Fruit fly (Drosophila melanogaster) whole organism, prepupa: ENCODE data around the gene HDAC4.
A peak's percentile ranks its signal among the peaks of the same experiment; 100 is the strongest.

ENCODE experiments used
- Blimp-1 ChIP-seq: fragments of 200-800 bp; sonication (Bioruptor generic); optimal IDR thresholded peaks from 3 replicates; lab custom pipeline; 2017; ENCODE audit warnings: missing biosample characterization, missing genetic modification characterization, mild to moderate bottlenecking, moderate library complexity, missing genetic modification reagents
- CG10669 ChIP-seq: fragments of 200-800 bp; sonication (Bioruptor generic); optimal IDR thresholded peaks from 3 replicates; lab custom pipeline; 2018; ENCODE audit warnings: missing biosample characterization, mild to moderate bottlenecking, missing genetic modification characterization, moderate library complexity
- CG11294 ChIP-seq: fragments of 200-800 bp; sonication (Bioruptor generic); IDR thresholded peaks from 2 replicates; pipeline ENCODE4 v1.3.6; 2022; ENCODE audit warnings: missing biosample characterization, missing genetic modification characterization
- CG11762 ChIP-seq: fragments of 200-800 bp; sonication (Bioruptor generic); optimal IDR thresholded peaks from 3 replicates; lab custom pipeline; 2016; ENCODE audit warnings: missing biosample characterization, missing genetic modification characterization; ENCODE audit not compliant: insufficient read depth
- CG11902 ChIP-seq: fragments of 200-800 bp; sonication (Bioruptor generic); optimal IDR thresholded peaks from 3 replicates; lab custom pipeline; 2016; ENCODE audit warnings: missing biosample characterization, missing genetic modification characterization
- CG15336 ChIP-seq: fragments of 200-800 bp; sonication (Bioruptor generic); IDR thresholded peaks from 2 replicates; pipeline ENCODE4 v1.3.6; 2022; ENCODE audit warnings: missing biosample characterization, missing genetic modification characterization
- CG1621 ChIP-seq: fragments of 200-800 bp; sonication (Bioruptor generic); optimal IDR thresholded peaks from 3 replicates; lab custom pipeline; 2018; ENCODE audit warnings: missing biosample characterization, mild to moderate bottlenecking, missing genetic modification characterization
- CG16779 ChIP-seq: fragments of 200-800 bp; sonication (Bioruptor generic); optimal IDR thresholded peaks from 3 replicates; lab custom pipeline; 2017; ENCODE audit warnings: missing biosample characterization, mild to moderate bottlenecking, missing genetic modification characterization
- CG32006 ChIP-seq: fragments of 200-800 bp; sonication (Bioruptor generic); optimal IDR thresholded peaks from 3 replicates; lab custom pipeline; 2017; ENCODE audit warnings: missing biosample characterization, mild to moderate bottlenecking, missing genetic modification characterization
- CG34406 ChIP-seq: fragments of 200-800 bp; sonication (Bioruptor generic); optimal IDR thresholded peaks from 3 replicates; lab custom pipeline; 2016; ENCODE audit warnings: missing biosample characterization, missing genetic modification characterization
- CG3919 ChIP-seq: fragments of 200-800 bp; sonication (Bioruptor generic); optimal IDR thresholded peaks from 3 replicates; lab custom pipeline; 2016; ENCODE audit warnings: missing biosample characterization, missing genetic modification characterization
- CG6163 ChIP-seq: fragments of 200-800 bp; sonication (Bioruptor generic); IDR thresholded peaks from 3 replicates; pipeline ENCODE4 v1.3.6; 2022; ENCODE audit warnings: missing biosample characterization, missing genetic modification characterization
- CG6276 ChIP-seq: fragments of 200-800 bp; sonication (Bioruptor generic); optimal IDR thresholded peaks from 2 replicates; lab custom pipeline; 2017; ENCODE audit warnings: missing biosample characterization, mild to moderate bottlenecking, missing genetic modification characterization
- CG6792 ChIP-seq: fragments of 200-800 bp; sonication (Bioruptor generic); optimal IDR thresholded peaks from 3 replicates; lab custom pipeline; 2016; ENCODE audit warnings: missing biosample characterization, missing genetic modification characterization
- CG6808 ChIP-seq: fragments of 200-800 bp; sonication (Bioruptor generic); optimal IDR thresholded peaks from 3 replicates; lab custom pipeline; 2017; ENCODE audit warnings: missing biosample characterization, missing genetic modification characterization, mild to moderate bottlenecking, moderate library complexity, missing genetic modification reagents
- CG6854 ChIP-seq: fragments of 200-800 bp; sonication (Bioruptor generic); optimal IDR thresholded peaks from 2 replicates; lab custom pipeline; 2017; ENCODE audit warnings: missing biosample characterization, mild to moderate bottlenecking, missing genetic modification characterization
- CG8119 ChIP-seq: fragments of 200-800 bp; sonication (Bioruptor generic); IDR thresholded peaks from 3 replicates; pipeline ENCODE4 v1.3.6; 2022; ENCODE audit warnings: missing biosample characterization, missing genetic modification characterization
- CG8319 ChIP-seq: fragments of 200-800 bp; sonication (Bioruptor generic); optimal IDR thresholded peaks from 3 replicates; lab custom pipeline; 2016; ENCODE audit warnings: missing biosample characterization, missing genetic modification characterization
- Eip75B ChIP-seq: fragments of 200-800 bp; sonication (Bioruptor generic); optimal IDR thresholded peaks from 3 replicates; lab custom pipeline; 2016; ENCODE audit warnings: missing biosample characterization, missing genetic modification characterization
- Eip93F ChIP-seq: fragments of 200-800 bp; sonication (Bioruptor generic); optimal IDR thresholded peaks from 2 replicates; lab custom pipeline; 2016; ENCODE audit warnings: missing biosample characterization, mild to moderate bottlenecking, missing genetic modification characterization
- Ets96B ChIP-seq: fragments of 200-800 bp; optimal IDR thresholded peaks from 2 replicates; lab custom pipeline; 2019; ENCODE audit warnings: missing biosample characterization, mild to moderate bottlenecking, missing genetic modification characterization, moderate library complexity
- Gug ChIP-seq: fragments of 200-800 bp; sonication (Bioruptor generic); IDR thresholded peaks from 2 replicates; pipeline ENCODE4 v1.3.6; 2022; ENCODE audit warnings: missing biosample characterization, missing genetic modification characterization
- Hr38 ChIP-seq: sonication (Bioruptor generic); optimal IDR thresholded peaks from 2 replicates; lab custom pipeline; 2016; ENCODE audit warnings: missing biosample characterization, missing genetic modification characterization
- Hr39 ChIP-seq: fragments of 200-800 bp; sonication (Bioruptor generic); optimal IDR thresholded peaks from 2 replicates; lab custom pipeline; 2016; ENCODE audit warnings: missing biosample characterization, missing genetic modification characterization
- Lpt ChIP-seq: fragments of 200-800 bp; sonication (Bioruptor generic); optimal IDR thresholded peaks from 3 replicates; lab custom pipeline; 2016; ENCODE audit warnings: missing biosample characterization, missing genetic modification characterization
- Met ChIP-seq: fragments of 200-800 bp; sonication (Bioruptor generic); optimal IDR thresholded peaks from 3 replicates; lab custom pipeline; 2016; ENCODE audit warnings: missing biosample characterization, missing genetic modification characterization
- OdsH ChIP-seq: fragments of 200-800 bp; sonication (Bioruptor generic); optimal IDR thresholded peaks from 3 replicates; lab custom pipeline; 2016; ENCODE audit warnings: missing biosample characterization, missing genetic modification characterization
- Smox ChIP-seq: fragments of 200-800 bp; sonication (Bioruptor generic); optimal IDR thresholded peaks from 3 replicates; lab custom pipeline; 2016; ENCODE audit warnings: missing biosample characterization, missing genetic modification characterization
- Sox14 ChIP-seq: fragments of 200-800 bp; sonication (Bioruptor generic); optimal IDR thresholded peaks from 3 replicates; lab custom pipeline; 2016; ENCODE audit warnings: missing biosample characterization, missing genetic modification characterization
- Sox15 ChIP-seq: fragments of 200-800 bp; sonication (Bioruptor generic); optimal IDR thresholded peaks from 3 replicates; lab custom pipeline; 2016; ENCODE audit warnings: missing biosample characterization, missing genetic modification characterization
- achi ChIP-seq: fragments of 200-800 bp; sonication (Bioruptor generic); optimal IDR thresholded peaks from 3 replicates; lab custom pipeline; 2016; ENCODE audit warnings: missing biosample characterization, missing genetic modification characterization
- acj6 ChIP-seq: fragments of 200-800 bp; sonication (Bioruptor generic); optimal IDR thresholded peaks from 3 replicates; lab custom pipeline; 2016; ENCODE audit warnings: missing biosample characterization, missing genetic modification characterization
- dac ChIP-seq: fragments of 200-800 bp; sonication (Bioruptor generic); optimal IDR thresholded peaks from 2 replicates; lab custom pipeline; 2017; ENCODE audit warnings: missing biosample characterization, mild to moderate bottlenecking, missing genetic modification characterization
- dsx ChIP-seq: fragments of 200-800 bp; optimal IDR thresholded peaks from 3 replicates; lab custom pipeline; 2019; ENCODE audit warnings: missing biosample characterization, mild to moderate bottlenecking, missing genetic modification characterization, moderate library complexity; ENCODE audit not compliant: poor library complexity, severe bottlenecking
- eg ChIP-seq: fragments of 200-800 bp; sonication (Bioruptor generic); IDR thresholded peaks from 3 replicates; pipeline ENCODE4 v1.3.6; 2022; ENCODE audit warnings: missing biosample characterization, missing genetic modification characterization
- esn ChIP-seq: fragments of 200-800 bp; sonication (Bioruptor generic); optimal IDR thresholded peaks from 2 replicates; lab custom pipeline; 2016; ENCODE audit warnings: missing biosample characterization, mild to moderate bottlenecking, missing genetic modification characterization, moderate library complexity
- fd59A ChIP-seq: fragments of 200-800 bp; sonication (Bioruptor generic); optimal IDR thresholded peaks from 2 replicates; lab custom pipeline; 2017; ENCODE audit warnings: missing biosample characterization, mild to moderate bottlenecking, missing genetic modification characterization, missing genetic modification reagents
- fd85E ChIP-seq: fragments of 200-800 bp; sonication (Bioruptor generic); optimal IDR thresholded peaks from 3 replicates; lab custom pipeline; 2016; ENCODE audit warnings: missing biosample characterization, missing genetic modification characterization
- fkh ChIP-seq: fragments of 200-800 bp; sonication (Bioruptor generic); optimal IDR thresholded peaks from 3 replicates; lab custom pipeline; 2017; ENCODE audit warnings: missing biosample characterization, mild to moderate bottlenecking, missing genetic modification characterization, moderate library complexity
- lz ChIP-seq: fragments of 200-800 bp; sonication (Bioruptor generic); optimal IDR thresholded peaks from 3 replicates; lab custom pipeline; 2016; ENCODE audit warnings: missing biosample characterization, missing genetic modification characterization
- pdm3 ChIP-seq: fragments of 200-800 bp; sonication (Bioruptor generic); optimal IDR thresholded peaks from 3 replicates; lab custom pipeline; 2016; ENCODE audit warnings: missing biosample characterization, missing genetic modification characterization
- salr ChIP-seq, 2 experiments: fragments of 200-800 bp; sonication (Bioruptor generic); optimal IDR thresholded peaks; 3 replicates each; lab custom pipeline; 2016 to 2018; ENCODE audit warnings: missing biosample characterization in 2 of 2, missing genetic modification characterization in 2 of 2, mild to moderate bottlenecking in 1 of 2
- spab ChIP-seq: fragments of 200-800 bp; sonication (Bioruptor generic); optimal IDR thresholded peaks from 2 replicates; lab custom pipeline; 2017; ENCODE audit warnings: missing biosample characterization, mild to moderate bottlenecking, missing genetic modification characterization, missing genetic modification reagents
- ss ChIP-seq, 2 experiments: fragments of 200-800 bp; sonication (Bioruptor generic); optimal IDR thresholded peaks; 2 replicates in 1 of 2; 3 replicates in 1 of 2; lab custom pipeline; 2017 to 2018; ENCODE audit warnings: mild to moderate bottlenecking in 2 of 2, missing biosample characterization in 2 of 2, missing genetic modification characterization in 2 of 2, moderate library complexity in 1 of 2
- svp ChIP-seq: fragments of 200-800 bp; sonication (Bioruptor generic); peaks from one replicate; lab custom pipeline; 2016; ENCODE audit warnings: missing biosample characterization, missing genetic modification characterization

HDAC4 gene

DNA sequence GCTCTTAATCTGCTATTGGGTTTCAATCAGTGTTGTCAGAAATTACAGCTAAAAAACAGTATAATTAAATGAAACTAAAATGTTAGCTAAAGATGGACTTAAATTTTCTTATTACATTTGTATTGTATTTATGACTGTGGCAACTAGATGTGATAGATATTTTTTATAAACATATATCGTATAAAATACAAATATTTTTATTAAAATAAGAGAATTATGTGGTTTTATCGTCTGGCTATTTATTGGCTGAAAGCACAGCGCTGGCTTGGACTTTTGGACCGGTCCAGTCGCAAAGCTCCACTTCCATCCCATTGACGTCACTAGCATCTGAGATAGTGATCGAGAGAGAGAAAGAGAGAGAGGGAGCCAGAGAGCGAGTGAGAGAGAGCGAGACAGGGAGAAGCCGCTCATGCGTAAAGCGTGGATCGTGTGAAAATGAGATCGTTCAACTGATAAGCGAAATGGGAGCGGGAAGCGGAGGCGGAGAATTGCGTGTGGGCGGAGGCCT lies 34.0 kb upstream of the HDAC4 start (continued):
- TF ChIP-seq achi (GFP tag; lab: Kevin White, UChicago): peak; percentile 69
- TF ChIP-seq Smox (GFP tag; lab: Kevin White, UChicago): peak; percentile 26
- TF ChIP-seq CG3919 (GFP tag; lab: Kevin White, UChicago): peak; percentile 68
- no peak for TF ChIP-seq fkh (GFP tag; lab: Kevin White, UChicago)
- peak; percentile 71 to 77 for TF ChIP-seq salr (GFP tag; optimal IDR thresholded peaks at IDR 0.05; lab: Kevin White, UChicago)
- TF ChIP-seq CG16779 (tag; lab: Kevin White, UChicago): peak; percentile 92
- TF ChIP-seq dsx (GFP tag; lab: Kevin White, UChicago): peak; percentile 89
- peak; percentile 21 for TF ChIP-seq fd59A (GFP tag; lab: Kevin White, UChicago)

DNA sequence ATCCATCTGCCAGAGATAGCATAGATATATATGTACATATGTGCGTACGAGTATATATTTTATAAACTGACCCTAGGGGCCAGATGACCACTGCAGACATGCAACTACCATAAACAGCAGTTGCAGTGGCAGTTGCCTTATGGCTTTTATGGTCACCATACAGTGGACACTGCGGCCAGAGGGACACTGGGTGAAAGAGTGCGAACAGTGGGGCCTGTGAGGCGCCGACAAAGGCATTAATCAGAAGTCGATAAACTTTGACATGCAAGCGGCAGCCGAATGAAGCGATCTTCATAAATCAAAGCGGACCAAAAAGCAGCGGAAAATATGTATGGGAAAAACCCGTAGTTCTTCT lies 30.0 kb upstream of the HDAC4 start:
- TF ChIP-seq CG32006: peak; percentile 28
- no peak for TF ChIP-seq CG6808
- no peak for TF ChIP-seq fd85E
- TF ChIP-seq salr (GFP tag; optimal IDR thresholded peaks at IDR 0.05; lab: Kevin White, UChicago): no peak
- no peak for TF ChIP-seq Eip93F
- TF ChIP-seq dsx (GFP tag; lab: Kevin White, UChicago): no peak
- no peak for TF ChIP-seq CG11294 (GFP tag; lab: Robert Waterston, UW)
- TF ChIP-seq esn: no peak
- TF ChIP-seq CG6854 (GFP tag; lab: Kevin White, UChicago): no peak
- TF ChIP-seq CG1621 (tag; lab: Kevin White, UChicago): no peak
- TF ChIP-seq fkh (GFP tag; lab: Kevin White, UChicago): no peak
- no peak for TF ChIP-seq Sox14
- no peak for TF ChIP-seq Hr39 (GFP tag; lab: Kevin White, UChicago)
- no peak for TF ChIP-seq dac (GFP tag; lab: Kevin White, UChicago)
- no peak for TF ChIP-seq Hr38
- no peak for TF ChIP-seq Sox15
- no peak for TF ChIP-seq spab (GFP tag; lab: Kevin White, UChicago)
- TF ChIP-seq CG11762 (GFP tag; lab: Kevin White, UChicago): no peak
- peak; percentile 15; the same call in 1 of the 3 replicates for TF ChIP-seq CG8119 (GFP tag; lab: Robert Waterston, UW)
- peak; percentile 51 for TF ChIP-seq svp
- no peak for TF ChIP-seq CG16779 (tag; lab: Kevin White, UChicago)
- no peak for TF ChIP-seq Met (GFP tag; lab: Kevin White, UChicago)
- peak in 1 of 2 experiments; percentile 68 for TF ChIP-seq ss (GFP tag; optimal IDR thresholded peaks at IDR 0.05; lab: Kevin White, UChicago)
- TF ChIP-seq CG6276 (GFP tag; lab: Kevin White, UChicago): no peak
- no peak for TF ChIP-seq CG6163 (GFP tag; lab: Robert Waterston, UW)
- no peak for TF ChIP-seq CG10669
- TF ChIP-seq lz (GFP tag; lab: Kevin White, UChicago): no peak
- no peak for TF ChIP-seq acj6
- no peak for TF ChIP-seq CG3919 (GFP tag; lab: Kevin White, UChicago)

DNA sequence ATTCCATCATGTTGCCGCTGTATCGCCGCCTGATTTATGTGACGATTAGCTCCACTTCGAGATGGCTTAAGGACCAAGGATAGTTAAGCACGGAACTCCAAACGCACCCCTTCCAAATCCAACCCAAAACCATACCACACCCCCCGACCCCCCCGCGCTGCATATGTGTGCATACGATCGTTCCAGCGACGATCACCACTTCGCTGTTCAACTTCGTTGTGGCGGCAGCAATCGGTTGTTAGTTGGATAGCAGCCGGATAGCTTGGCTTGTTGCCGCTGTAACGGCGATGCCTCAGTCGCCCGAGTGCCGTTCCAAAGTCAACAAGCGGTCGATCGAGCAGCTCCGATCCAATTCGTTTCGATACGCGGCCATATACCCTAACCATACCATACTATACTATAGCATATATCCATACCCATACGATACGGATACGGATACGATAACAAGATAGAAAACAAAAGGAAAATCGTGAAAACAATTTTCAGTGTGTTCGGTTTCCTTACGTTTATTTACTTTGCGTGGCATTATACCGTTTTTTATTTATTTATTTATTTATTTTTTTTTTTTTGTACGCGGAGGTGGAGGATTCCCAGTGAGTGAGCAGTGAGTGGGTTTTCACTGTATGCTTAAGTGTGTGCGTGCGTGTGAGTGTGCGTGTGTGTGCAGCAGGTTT lies 29.5 kb upstream of the HDAC4 start:
- TF ChIP-seq Lpt (GFP tag; lab: Kevin White, UChicago) (peak; percentile 10), CG16779 (tag; lab: Kevin White, UChicago) (no peak), Hr39 (GFP tag; lab: Kevin White, UChicago) (no peak), fd59A (GFP tag; lab: Kevin White, UChicago) (no peak), Eip75B (GFP tag; lab: Kevin White, UChicago) (no peak), CG11902 (GFP tag; lab: Kevin White, UChicago) (no peak), CG10669 (no peak), CG8319 (no peak), Gug (GFP tag; lab: Robert Waterston, UW) (no peak), CG6792 (GFP tag; lab: Kevin White, UChicago) (no peak), CG6854 (GFP tag; lab: Kevin White, UChicago) (no peak), CG8119 (GFP tag; lab: Robert Waterston, UW) (0 out of 3 replicates have a peak, but pooled peaks have one; percentile 12), CG11762 (GFP tag; lab: Kevin White, UChicago) (no peak), CG34406 (GFP tag; lab: Kevin White, UChicago) (no peak), Met (GFP tag; lab: Kevin White, UChicago) (no peak), Sox14 (no peak), pdm3 (GFP tag; lab: Kevin White, UChicago) (no peak), Ets96B (tag; lab: Kevin White, UChicago) (no peak), OdsH (no peak), CG1621 (tag; lab: Kevin White, UChicago) (no peak), salr (GFP tag; optimal IDR thresholded peaks at IDR 0.05; lab: Kevin White, UChicago) (no peak), acj6 (no peak), eg (GFP tag; lab: Robert Waterston, UW) (0 out of 3 replicates have a peak, but pooled peaks have one; percentile 18), CG15336 (GFP tag; lab: Robert Waterston, UW) (no peak), Smox (GFP tag; lab: Kevin White, UChicago) (no peak), Blimp-1 (GFP tag; lab: Kevin White, UChicago) (no peak)
